Fruit fly (Drosophila melanogaster) whole organism, prepupa: ENCODE measurements around the gene Spps.

Source experiments
- CG10631 ChIP-seq: fragments of 200-800 bp; sonication (Bioruptor generic); optimal IDR thresholded peaks from 2 replicates; lab custom pipeline; 2016; ENCODE audit warnings: missing biosample characterization, missing genetic modification characterization
- CG10669 ChIP-seq: fragments of 200-800 bp; sonication (Bioruptor generic); optimal IDR thresholded peaks from 3 replicates; lab custom pipeline; 2018; ENCODE audit warnings: missing biosample characterization, mild to moderate bottlenecking, missing genetic modification characterization, moderate library complexity
- CG11294 ChIP-seq: fragments of 200-800 bp; sonication (Bioruptor generic); IDR thresholded peaks from 2 replicates; pipeline ENCODE4 v1.3.6; 2022; ENCODE audit warnings: missing biosample characterization, missing genetic modification characterization
- CG11902 ChIP-seq: fragments of 200-800 bp; sonication (Bioruptor generic); optimal IDR thresholded peaks from 3 replicates; lab custom pipeline; 2016; ENCODE audit warnings: missing biosample characterization, missing genetic modification characterization
- CG15336 ChIP-seq: fragments of 200-800 bp; sonication (Bioruptor generic); IDR thresholded peaks from 2 replicates; pipeline ENCODE4 v1.3.6; 2022; ENCODE audit warnings: missing biosample characterization, missing genetic modification characterization
- CG1621 ChIP-seq: fragments of 200-800 bp; sonication (Bioruptor generic); optimal IDR thresholded peaks from 3 replicates; lab custom pipeline; 2018; ENCODE audit warnings: missing biosample characterization, mild to moderate bottlenecking, missing genetic modification characterization
- CG16779 ChIP-seq: fragments of 200-800 bp; sonication (Bioruptor generic); optimal IDR thresholded peaks from 3 replicates; lab custom pipeline; 2017; ENCODE audit warnings: missing biosample characterization, mild to moderate bottlenecking, missing genetic modification characterization
- CG3032 ChIP-seq: fragments of 200-800 bp; optimal IDR thresholded peaks from 2 replicates; lab custom pipeline; 2019; ENCODE audit warnings: missing biosample characterization, mild to moderate bottlenecking, missing genetic modification characterization, moderate library complexity
- CG31627 ChIP-seq: fragments of 200-800 bp; sonication (Bioruptor generic); optimal IDR thresholded peaks from 3 replicates; lab custom pipeline; 2016; ENCODE audit warnings: missing biosample characterization, missing genetic modification characterization
- CG32006 ChIP-seq: fragments of 200-800 bp; sonication (Bioruptor generic); optimal IDR thresholded peaks from 3 replicates; lab custom pipeline; 2017; ENCODE audit warnings: missing biosample characterization, mild to moderate bottlenecking, missing genetic modification characterization
- CG34406 ChIP-seq: fragments of 200-800 bp; sonication (Bioruptor generic); optimal IDR thresholded peaks from 3 replicates; lab custom pipeline; 2016; ENCODE audit warnings: missing biosample characterization, missing genetic modification characterization
- CG3919 ChIP-seq: fragments of 200-800 bp; sonication (Bioruptor generic); optimal IDR thresholded peaks from 3 replicates; lab custom pipeline; 2016; ENCODE audit warnings: missing biosample characterization, missing genetic modification characterization
- CG6163 ChIP-seq: fragments of 200-800 bp; sonication (Bioruptor generic); IDR thresholded peaks from 3 replicates; pipeline ENCODE4 v1.3.6; 2022; ENCODE audit warnings: missing biosample characterization, missing genetic modification characterization
- CG6276 ChIP-seq: fragments of 200-800 bp; sonication (Bioruptor generic); optimal IDR thresholded peaks from 2 replicates; lab custom pipeline; 2017; ENCODE audit warnings: missing biosample characterization, mild to moderate bottlenecking, missing genetic modification characterization
- CG6792 ChIP-seq: fragments of 200-800 bp; sonication (Bioruptor generic); optimal IDR thresholded peaks from 3 replicates; lab custom pipeline; 2016; ENCODE audit warnings: missing biosample characterization, missing genetic modification characterization
- CG6854 ChIP-seq: fragments of 200-800 bp; sonication (Bioruptor generic); optimal IDR thresholded peaks from 2 replicates; lab custom pipeline; 2017; ENCODE audit warnings: missing biosample characterization, mild to moderate bottlenecking, missing genetic modification characterization
- CG7368 ChIP-seq: fragments of 200-800 bp; sonication (Bioruptor generic); optimal IDR thresholded peaks from 3 replicates; lab custom pipeline; 2016; ENCODE audit warnings: missing biosample characterization, missing genetic modification characterization
- CG8119 ChIP-seq: fragments of 200-800 bp; sonication (Bioruptor generic); IDR thresholded peaks from 3 replicates; pipeline ENCODE4 v1.3.6; 2022; ENCODE audit warnings: missing biosample characterization, missing genetic modification characterization
- CG8319 ChIP-seq: fragments of 200-800 bp; sonication (Bioruptor generic); optimal IDR thresholded peaks from 3 replicates; lab custom pipeline; 2016; ENCODE audit warnings: missing biosample characterization, missing genetic modification characterization
- CG8632 ChIP-seq: fragments of 200-800 bp; sonication (Bioruptor generic); optimal IDR thresholded peaks from 3 replicates; lab custom pipeline; 2016; ENCODE audit warnings: missing biosample characterization, missing genetic modification characterization
- CG9139 ChIP-seq: fragments of 200-800 bp; sonication (Bioruptor generic); optimal IDR thresholded peaks from 3 replicates; lab custom pipeline; 2017; ENCODE audit warnings: missing biosample characterization, mild to moderate bottlenecking, missing genetic modification characterization
- Eip75B ChIP-seq: fragments of 200-800 bp; sonication (Bioruptor generic); optimal IDR thresholded peaks from 3 replicates; lab custom pipeline; 2016; ENCODE audit warnings: missing biosample characterization, missing genetic modification characterization
- Eip78C ChIP-seq: fragments of 200-800 bp; sonication (Bioruptor generic); peaks from one replicate; lab custom pipeline; 2016; ENCODE audit warnings: missing biosample characterization, missing genetic modification characterization
- Eip93F ChIP-seq: fragments of 200-800 bp; sonication (Bioruptor generic); optimal IDR thresholded peaks from 2 replicates; lab custom pipeline; 2016; ENCODE audit warnings: missing biosample characterization, mild to moderate bottlenecking, missing genetic modification characterization
- Ets21C ChIP-seq: fragments of 200-800 bp; sonication (Bioruptor generic); optimal IDR thresholded peaks from 3 replicates; lab custom pipeline; 2016; ENCODE audit warnings: missing biosample characterization, missing genetic modification characterization
- Ets96B ChIP-seq: fragments of 200-800 bp; optimal IDR thresholded peaks from 2 replicates; lab custom pipeline; 2019; ENCODE audit warnings: missing biosample characterization, mild to moderate bottlenecking, missing genetic modification characterization, moderate library complexity
- Gug ChIP-seq: fragments of 200-800 bp; sonication (Bioruptor generic); IDR thresholded peaks from 2 replicates; pipeline ENCODE4 v1.3.6; 2022; ENCODE audit warnings: missing biosample characterization, missing genetic modification characterization
- Hr38 ChIP-seq: sonication (Bioruptor generic); optimal IDR thresholded peaks from 2 replicates; lab custom pipeline; 2016; ENCODE audit warnings: missing biosample characterization, missing genetic modification characterization
- Hr39 ChIP-seq: fragments of 200-800 bp; sonication (Bioruptor generic); optimal IDR thresholded peaks from 2 replicates; lab custom pipeline; 2016; ENCODE audit warnings: missing biosample characterization, missing genetic modification characterization
- Met ChIP-seq: fragments of 200-800 bp; sonication (Bioruptor generic); optimal IDR thresholded peaks from 3 replicates; lab custom pipeline; 2016; ENCODE audit warnings: missing biosample characterization, missing genetic modification characterization
- OdsH ChIP-seq: fragments of 200-800 bp; sonication (Bioruptor generic); optimal IDR thresholded peaks from 3 replicates; lab custom pipeline; 2016; ENCODE audit warnings: missing biosample characterization, missing genetic modification characterization
- Smox ChIP-seq: fragments of 200-800 bp; sonication (Bioruptor generic); optimal IDR thresholded peaks from 3 replicates; lab custom pipeline; 2016; ENCODE audit warnings: missing biosample characterization, missing genetic modification characterization
- Sox14 ChIP-seq: fragments of 200-800 bp; sonication (Bioruptor generic); optimal IDR thresholded peaks from 3 replicates; lab custom pipeline; 2016; ENCODE audit warnings: missing biosample characterization, missing genetic modification characterization
- achi ChIP-seq: fragments of 200-800 bp; sonication (Bioruptor generic); optimal IDR thresholded peaks from 3 replicates; lab custom pipeline; 2016; ENCODE audit warnings: missing biosample characterization, missing genetic modification characterization
- cyc ChIP-seq: fragments of 200-800 bp; sonication (Bioruptor generic); optimal IDR thresholded peaks from 3 replicates; lab custom pipeline; 2016; ENCODE audit warnings: missing biosample characterization, missing genetic modification characterization
- dac ChIP-seq: fragments of 200-800 bp; sonication (Bioruptor generic); optimal IDR thresholded peaks from 2 replicates; lab custom pipeline; 2017; ENCODE audit warnings: missing biosample characterization, mild to moderate bottlenecking, missing genetic modification characterization
- dsx ChIP-seq: fragments of 200-800 bp; optimal IDR thresholded peaks from 3 replicates; lab custom pipeline; 2019; ENCODE audit warnings: missing biosample characterization, mild to moderate bottlenecking, missing genetic modification characterization, moderate library complexity; ENCODE audit not compliant: poor library complexity, severe bottlenecking
- eg ChIP-seq: fragments of 200-800 bp; sonication (Bioruptor generic); IDR thresholded peaks from 3 replicates; pipeline ENCODE4 v1.3.6; 2022; ENCODE audit warnings: missing biosample characterization, missing genetic modification characterization
- esn ChIP-seq: fragments of 200-800 bp; sonication (Bioruptor generic); optimal IDR thresholded peaks from 2 replicates; lab custom pipeline; 2016; ENCODE audit warnings: missing biosample characterization, mild to moderate bottlenecking, missing genetic modification characterization, moderate library complexity
- fd59A ChIP-seq: fragments of 200-800 bp; sonication (Bioruptor generic); optimal IDR thresholded peaks from 2 replicates; lab custom pipeline; 2017; ENCODE audit warnings: missing biosample characterization, mild to moderate bottlenecking, missing genetic modification characterization, missing genetic modification reagents
- fd85E ChIP-seq: fragments of 200-800 bp; sonication (Bioruptor generic); optimal IDR thresholded peaks from 3 replicates; lab custom pipeline; 2016; ENCODE audit warnings: missing biosample characterization, missing genetic modification characterization
- fkh ChIP-seq: fragments of 200-800 bp; sonication (Bioruptor generic); optimal IDR thresholded peaks from 3 replicates; lab custom pipeline; 2017; ENCODE audit warnings: missing biosample characterization, mild to moderate bottlenecking, missing genetic modification characterization, moderate library complexity
- lz ChIP-seq: fragments of 200-800 bp; sonication (Bioruptor generic); optimal IDR thresholded peaks from 3 replicates; lab custom pipeline; 2016; ENCODE audit warnings: missing biosample characterization, missing genetic modification characterization
- pdm3 ChIP-seq: fragments of 200-800 bp; sonication (Bioruptor generic); optimal IDR thresholded peaks from 3 replicates; lab custom pipeline; 2016; ENCODE audit warnings: missing biosample characterization, missing genetic modification characterization
- salr ChIP-seq, 2 experiments: fragments of 200-800 bp; sonication (Bioruptor generic); optimal IDR thresholded peaks; 3 replicates each; lab custom pipeline; 2016 to 2018; ENCODE audit warnings: missing biosample characterization in 2 of 2, missing genetic modification characterization in 2 of 2, mild to moderate bottlenecking in 1 of 2
- spab ChIP-seq: fragments of 200-800 bp; sonication (Bioruptor generic); optimal IDR thresholded peaks from 2 replicates; lab custom pipeline; 2017; ENCODE audit warnings: missing biosample characterization, mild to moderate bottlenecking, missing genetic modification characterization, missing genetic modification reagents
- ss ChIP-seq, 2 experiments: fragments of 200-800 bp; sonication (Bioruptor generic); optimal IDR thresholded peaks; 2 replicates in 1 of 2; 3 replicates in 1 of 2; lab custom pipeline; 2017 to 2018; ENCODE audit warnings: mild to moderate bottlenecking in 2 of 2, missing biosample characterization in 2 of 2, missing genetic modification characterization in 2 of 2, moderate library complexity in 1 of 2
- vri ChIP-seq: fragments of 200-800 bp; sonication (Bioruptor generic); optimal IDR thresholded peaks from 3 replicates; lab custom pipeline; 2016; ENCODE audit warnings: missing biosample characterization, mild to moderate bottlenecking, missing genetic modification characterization

Spps gene

dm6 chr3R:24231206-24231502 lies 4.4 kb upstream of the Spps start:
- TF ChIP-seq CG16779 (tag; lab: Kevin White, UChicago), result no peak
- TF ChIP-seq CG6163 (GFP tag; lab: Robert Waterston, UW), result peak; percentile 81
- TF ChIP-seq CG3919 (GFP tag; lab: Kevin White, UChicago), result no peak
- TF ChIP-seq Ets21C, result no peak
- no peak for TF ChIP-seq CG10631 (GFP tag; lab: Kevin White, UChicago)
- TF ChIP-seq fkh (GFP tag; lab: Kevin White, UChicago), result peak; percentile 2
- TF ChIP-seq Eip78C, result peak; percentile 48

- TF ChIP-seq CG10631 (GFP tag; lab: Kevin White, UChicago) (peak; percentile 37), CG11294 (GFP tag; lab: Robert Waterston, UW) (no peak), CG16779 (tag; lab: Kevin White, UChicago) (no peak), fd85E (GFP tag; lab: Kevin White, UChicago) (no peak), achi (peak; percentile 62), ss (GFP tag; optimal IDR thresholded peaks at IDR 0.05; lab: Kevin White, UChicago) (peak; percentile 5 to 67), CG6854 (peak; percentile 88), CG8632 (GFP tag; lab: Kevin White, UChicago) (peak; percentile 64), esn (peak; percentile 86), CG7368 (peak; percentile 51), CG34406 (GFP tag; lab: Kevin White, UChicago) (peak; percentile 74), CG3919 (GFP tag; lab: Kevin White, UChicago) (peak; percentile 81), Hr39 (GFP tag; lab: Kevin White, UChicago) (peak; percentile 79), dac (GFP tag; lab: Kevin White, UChicago) (peak; percentile 33), Eip75B (GFP tag; lab: Kevin White, UChicago) (peak; percentile 79), CG11902 (GFP tag; lab: Kevin White, UChicago) (peak; percentile 48), cyc (GFP tag; lab: Kevin White, UChicago) (peak; percentile 81), CG9139 (GFP tag; lab: Kevin White, UChicago) (peak; percentile 76), CG31627 (peak; percentile 76), CG32006 (GFP tag; lab: Kevin White, UChicago) (no peak), Eip93F (GFP tag; lab: Kevin White, UChicago) (no peak), pdm3 (GFP tag; lab: Kevin White, UChicago) (no peak), CG8319 (GFP tag; lab: Kevin White, UChicago) (peak; percentile 71), Gug (GFP tag; lab: Robert Waterston, UW) (no peak; the same call in 1 of the 2 replicates), Smox (no peak), CG1621 (tag; lab: Kevin White, UChicago) (peak; percentile 23), Sox14 (peak; percentile 38), Met (peak; percentile 83), Ets96B (tag; lab: Kevin White, UChicago) (peak; percentile 29), eg (peak; percentile 67; the same call in 2 of the 3 replicates), CG10669 (peak; percentile 54), CG15336 (GFP tag; lab: Robert Waterston, UW) (0 out of 2 replicates have a peak, but pooled peaks have one; percentile 11), dsx (GFP tag; lab: Kevin White, UChicago) (no peak), CG3032 (tag; lab: Kevin White, UChicago) (peak; percentile 27), OdsH (GFP tag; lab: Kevin White, UChicago) (peak; percentile 72), Ets21C (peak; percentile 45), Eip78C (peak; percentile 89), Hr38 (GFP tag; lab: Kevin White, UChicago) (no peak), lz (peak; percentile 79), CG8119 (GFP tag; lab: Robert Waterston, UW) (peak; percentile 27; the same call in 1 of the 3 replicates), fd59A (GFP tag; lab: Kevin White, UChicago) (peak; percentile 42), CG6163 (GFP tag; lab: Robert Waterston, UW) (peak; percentile 70), salr (GFP tag; optimal IDR thresholded peaks at IDR 0.05; lab: Kevin White, UChicago) (peak; percentile 65 to 79), CG6792 (peak; percentile 43), spab (peak; percentile 14), CG6276 (GFP tag; lab: Kevin White, UChicago) (no peak), vri (no peak)
Measured at dm6 chr3R:24230423-24231205, 3.9 kb upstream of the Spps start, which contains the start of gene mask. Gene mask, plus strand, starts transcription at chr3R:24230562.
